Worm (Caenorhabditis elegans) whole organism, mixed stage, embryonic: ENCODE data around the gene pph-5.

Experiments used
- M03D4.4 ChIP-seq: sonication (generic microtip); optimal IDR thresholded peaks from 2 replicates; lab custom pipeline; 2017; ENCODE audit warnings: mild to moderate bottlenecking, missing genetic modification characterization, missing compliant biosample characterization
- bed-3 ChIP-seq: fragments of 200-800 bp; sonication (Bioruptor generic); optimal IDR thresholded peaks from 3 replicates; lab custom pipeline; 2018; ENCODE audit warnings: mild to moderate bottlenecking, missing genetic modification characterization, moderate library complexity, missing compliant biosample characterization
- ceh-39 ChIP-seq: fragments of 150-350 bp; optimal IDR thresholded peaks from 2 replicates; lab custom pipeline; 2014; ENCODE audit warnings: missing biosample characterization, missing genetic modification characterization
- ceh-43 ChIP-seq: fragments of 200-800 bp; sonication (Bioruptor generic); optimal IDR thresholded peaks from 2 replicates; lab custom pipeline; 2018; ENCODE audit warnings: mild to moderate bottlenecking, missing genetic modification characterization, moderate library complexity, missing compliant biosample characterization
- ceh-83 ChIP-seq: fragments of 200-800 bp; sonication (Bioruptor generic); optimal IDR thresholded peaks from 2 replicates; lab custom pipeline; 2018; ENCODE audit warnings: mild to moderate bottlenecking, missing genetic modification characterization, missing compliant biosample characterization
- ces-1 ChIP-seq: fragments of 150-350 bp; optimal IDR thresholded peaks from 2 replicates; lab custom pipeline; 2014; ENCODE audit warnings: missing biosample characterization, missing genetic modification reagents, missing genetic modification characterization
- drap-1 ChIP-seq: fragments of 200-800 bp; sonication (Bioruptor generic); optimal IDR thresholded peaks from 3 replicates; lab custom pipeline; 2018; ENCODE audit warnings: mild to moderate bottlenecking, missing genetic modification characterization, missing compliant biosample characterization
- elt-1 ChIP-seq: sonication (generic microtip); optimal IDR thresholded peaks from 2 replicates; lab custom pipeline; 2017; ENCODE audit warnings: missing genetic modification characterization, mild to moderate bottlenecking, missing compliant biosample characterization, antibody characterized with exemption, moderate library complexity, borderline replicate concordance; ENCODE audit not compliant: insufficient read depth
- elt-3 ChIP-seq: fragments of 150-350 bp; optimal IDR thresholded peaks from 2 replicates; lab custom pipeline; 2014; ENCODE audit warnings: missing biosample characterization, missing genetic modification characterization
- flh-1 ChIP-seq: fragments of 200-800 bp; sonication (Bioruptor generic); optimal IDR thresholded peaks from 2 replicates; lab custom pipeline; 2018; ENCODE audit warnings: mild to moderate bottlenecking, missing genetic modification characterization, moderate library complexity, missing compliant biosample characterization
- ham-2 ChIP-seq: fragments of 200-800 bp; sonication (Bioruptor generic); optimal IDR thresholded peaks from 2 replicates; lab custom pipeline; 2018; ENCODE audit warnings: mild to moderate bottlenecking, missing genetic modification characterization, missing compliant biosample characterization
- hlh-1 ChIP-seq: fragments of 150-350 bp; optimal IDR thresholded peaks from 2 replicates; lab custom pipeline; 2014; ENCODE audit warnings: missing biosample characterization, missing genetic modification reagents, missing genetic modification characterization
- lin-13 ChIP-seq: fragments of 150-350 bp; optimal IDR thresholded peaks from 2 replicates; lab custom pipeline; 2014; ENCODE audit warnings: missing biosample characterization, missing genetic modification characterization
- lin-32 ChIP-seq: fragments of 200-800 bp; sonication (Bioruptor generic); optimal IDR thresholded peaks from 2 replicates; lab custom pipeline; 2018; ENCODE audit warnings: mild to moderate bottlenecking, missing genetic modification characterization, missing compliant biosample characterization
- mab-5 ChIP-seq: fragments of 150-350 bp; optimal IDR thresholded peaks from 2 replicates; lab custom pipeline; 2014; ENCODE audit warnings: missing biosample characterization, missing genetic modification characterization
- mep-1 ChIP-seq: fragments of 150-350 bp; optimal IDR thresholded peaks from 2 replicates; lab custom pipeline; 2017; ENCODE audit warnings: missing biosample characterization, missing genetic modification reagents, missing genetic modification characterization, inconsistent platforms
- mls-2 ChIP-seq: sonication (generic microtip); optimal IDR thresholded peaks from 2 replicates; lab custom pipeline; 2016; ENCODE audit warnings: mild to moderate bottlenecking, missing genetic modification characterization, moderate library complexity, missing compliant biosample characterization
- nhr-2 ChIP-seq: fragments of 150-350 bp; optimal IDR thresholded peaks from 2 replicates; lab custom pipeline; 2014; ENCODE audit warnings: missing biosample characterization, missing genetic modification characterization
- nhr-237 ChIP-seq: fragments of 150-350 bp; optimal IDR thresholded peaks from 2 replicates; lab custom pipeline; 2014; ENCODE audit warnings: missing biosample characterization, missing genetic modification characterization
- nhr-28 ChIP-seq: fragments of 150-350 bp; optimal IDR thresholded peaks from 2 replicates; lab custom pipeline; 2014; ENCODE audit warnings: missing biosample characterization, missing genetic modification characterization
- nhr-76 ChIP-seq: sonication (generic microtip); optimal IDR thresholded peaks from 2 replicates; lab custom pipeline; 2017; ENCODE audit warnings: missing biosample characterization, missing genetic modification characterization
- pha-4 ChIP-seq: fragments of 150-350 bp; optimal IDR thresholded peaks from 2 replicates; lab custom pipeline; 2018; ENCODE audit warnings: missing biosample characterization, missing genetic modification reagents, missing genetic modification characterization
- sem-2 ChIP-seq: fragments of 200-800 bp; sonication (Bioruptor generic); optimal IDR thresholded peaks from 2 replicates; lab custom pipeline; 2018; ENCODE audit warnings: mild to moderate bottlenecking, missing genetic modification characterization, missing compliant biosample characterization
- tbx-8 ChIP-seq: fragments of 200-800 bp; sonication (Bioruptor generic); optimal IDR thresholded peaks from 2 replicates; lab custom pipeline; 2018; ENCODE audit warnings: mild to moderate bottlenecking, missing genetic modification characterization, moderate library complexity, missing compliant biosample characterization
- unc-120 ChIP-seq: sonication (generic microtip); optimal IDR thresholded peaks from 2 replicates; lab custom pipeline; 2017; ENCODE audit warnings: missing genetic modification characterization, missing compliant biosample characterization; ENCODE audit not compliant: poor library complexity, severe bottlenecking
- unc-39 ChIP-seq: fragments of 150-350 bp; optimal IDR thresholded peaks from 2 replicates; lab custom pipeline; 2014; ENCODE audit warnings: missing biosample characterization, missing genetic modification characterization
- unc-62 ChIP-seq: fragments of 150-350 bp; optimal IDR thresholded peaks from 2 replicates; lab custom pipeline; 2014; ENCODE audit warnings: missing biosample characterization, missing genetic modification reagents, missing genetic modification characterization
- zip-8 ChIP-seq: fragments of 150-350 bp; optimal IDR thresholded peaks from 2 replicates; lab custom pipeline; 2014; ENCODE audit warnings: missing biosample characterization, missing genetic modification characterization
- ztf-11 ChIP-seq: fragments of 150-350 bp; optimal IDR thresholded peaks from 2 replicates; lab custom pipeline; 2014; ENCODE audit warnings: missing biosample characterization, missing genetic modification characterization

Gene pph-5

ce11 chrV:19203299-19203698 is 13.0 kb downstream of the pph-5 start, which contains the start of gene Y39B6A.1:
Y39B6A.1 (minus strand) TSS chrV:19203607.
- TF ChIP-seq unc-39 (no peak), pha-4 (tag; lab: Kevin White, UChicago) (no peak), nhr-76 (tag; lab: Kevin White, UChicago) (no peak), nhr-237 (tag; lab: Kevin White, UChicago) (no peak), ceh-43 (no peak), nhr-2 (tag; lab: Kevin White, UChicago) (no peak), M03D4.4 (tag; lab: Kevin White, UChicago) (no peak), lin-13 (tag; lab: Kevin White, UChicago) (no peak), sem-2 (GFP tag; lab: Kevin White, UChicago) (no peak), ztf-11 (tag; lab: Kevin White, UChicago) (no peak), ceh-83 (GFP tag; lab: Kevin White, UChicago) (no peak), tbx-8 (GFP tag; lab: Kevin White, UChicago) (no peak), elt-3 (tag; lab: Kevin White, UChicago) (no peak), nhr-28 (tag; lab: Kevin White, UChicago) (no peak)
- TF ChIP-seq, all 35 proteins: peak for 0

ce11 chrV:19205450-19205849 is 15.1 kb downstream of the pph-5 start:
- TF ChIP-seq unc-120 (tag; lab: Kevin White, UChicago) (no peak), ham-2 (GFP tag; lab: Kevin White, UChicago) (no peak), sem-2 (GFP tag; lab: Kevin White, UChicago) (no peak), flh-1 (GFP tag; lab: Kevin White, UChicago) (no peak), elt-1 (no peak), lin-32 (GFP tag; lab: Kevin White, UChicago) (no peak), ztf-11 (tag; lab: Kevin White, UChicago) (no peak), mls-2 (tag; lab: Kevin White, UChicago) (no peak), zip-8 (tag; lab: Kevin White, UChicago) (no peak), hlh-1 (tag; lab: Kevin White, UChicago) (no peak), nhr-237 (tag; lab: Kevin White, UChicago) (no peak), unc-62 (GFP tag; lab: Kevin White, UChicago) (no peak), ces-1 (no peak), bed-3 (GFP tag; lab: Kevin White, UChicago) (no peak), elt-3 (tag; lab: Kevin White, UChicago) (no peak), ceh-39 (tag; lab: Kevin White, UChicago) (no peak), nhr-76 (tag; lab: Kevin White, UChicago) (no peak), nhr-28 (tag; lab: Kevin White, UChicago) (no peak)
- TF ChIP-seq, all 35 proteins: peak for 0

- TF ChIP-seq ztf-11 (tag; lab: Kevin White, UChicago), result no peak
- no peak for TF ChIP-seq nhr-237 (tag; lab: Kevin White, UChicago)
- TF ChIP-seq, all 35 proteins: peak for 0
These were observed 16.6 kb downstream of the pph-5 start for ce11 chrV:19206911-19207310.

ce11 chrV:19211795-19212194 is 21.4 kb downstream of the pph-5 start, which contains the start of gene nhr-79:
nhr-79 (minus strand) TSS chrV:19211895.
- no peak for TF ChIP-seq bed-3 (GFP tag; lab: Kevin White, UChicago)
- TF ChIP-seq ceh-83 (GFP tag; lab: Kevin White, UChicago), result no peak
- TF ChIP-seq mab-5, result no peak
- no peak for TF ChIP-seq nhr-2 (tag; lab: Kevin White, UChicago)
- TF ChIP-seq drap-1 (GFP tag; lab: Kevin White, UChicago), result no peak
- TF ChIP-seq ztf-11 (tag; lab: Kevin White, UChicago), result no peak
- no peak for TF ChIP-seq ham-2 (GFP tag; lab: Kevin White, UChicago)
- TF ChIP-seq mep-1, result no peak
- no peak for TF ChIP-seq unc-62 (GFP tag; lab: Kevin White, UChicago)
- no peak for TF ChIP-seq ces-1
- TF ChIP-seq hlh-1 (tag; lab: Kevin White, UChicago), result no peak
- TF ChIP-seq sem-2 (GFP tag; lab: Kevin White, UChicago), result no peak
- TF ChIP-seq flh-1 (GFP tag; lab: Kevin White, UChicago), result no peak
- no peak for TF ChIP-seq mls-2 (tag; lab: Kevin White, UChicago)
- TF ChIP-seq lin-13 (tag; lab: Kevin White, UChicago), result no peak

ce11 chrV:19212354-19212753 is 22.0 kb downstream of the pph-5 start:
- TF ChIP-seq elt-3 (tag; lab: Kevin White, UChicago), result no peak
